Worm (Caenorhabditis elegans) whole organism, L3 larva: Measurements from ENCODE around the gene D2062.1.
"Not testable (repeated sequence)": the region's sequence is repeated elsewhere in the genome, so short reads cannot be mapped to it uniquely, and the experiment has no call there.

ENCODE experiments used
- R02D3.7 ChIP-seq: fragments of 150-350 bp; optimal IDR thresholded peaks from 2 replicates; lab custom pipeline; 2014; ENCODE audit warnings: missing biosample characterization, missing genetic modification characterization
- ZK546.5 ChIP-seq: sonication (generic microtip); optimal IDR thresholded peaks from 2 replicates; lab custom pipeline; 2017; ENCODE audit warnings: missing biosample characterization, missing genetic modification characterization
- ama-1 ChIP-seq: fragments of 150-350 bp; optimal IDR thresholded peaks from 2 replicates; lab custom pipeline; 2018
- ceh-16 ChIP-seq: sonication (generic microtip); optimal IDR thresholded peaks from 2 replicates; lab custom pipeline; 2017; ENCODE audit warnings: missing biosample characterization, missing genetic modification characterization
- ceh-82 ChIP-seq: fragments of 150-350 bp; optimal IDR thresholded peaks from 2 replicates; lab custom pipeline; 2014; ENCODE audit warnings: missing biosample characterization, missing genetic modification characterization
- ceh-9 ChIP-seq: sonication (generic microtip); optimal IDR thresholded peaks from 2 replicates; lab custom pipeline; 2018; ENCODE audit warnings: missing biosample characterization, missing genetic modification characterization
- egl-27 ChIP-seq: sonication (generic microtip); optimal IDR thresholded peaks from 4 replicates; lab custom pipeline; 2017; ENCODE audit warnings: missing biosample characterization, missing genetic modification reagents, missing genetic modification characterization
- egl-5 ChIP-seq: fragments of 150-350 bp; optimal IDR thresholded peaks from 2 replicates; lab custom pipeline; 2017; ENCODE audit warnings: missing biosample characterization, missing genetic modification reagents, missing genetic modification characterization, inconsistent platforms
- elt-1 ChIP-seq: fragments of 150-350 bp; optimal IDR thresholded peaks from 2 replicates; lab custom pipeline; 2014; ENCODE audit warnings: missing biosample characterization, missing genetic modification characterization
- elt-2 ChIP-seq: sonication (generic microtip); optimal IDR thresholded peaks from 2 replicates; lab custom pipeline; 2016; ENCODE audit warnings: missing genetic modification reagents, mild to moderate bottlenecking, missing genetic modification characterization, missing compliant biosample characterization
- elt-3 ChIP-seq, 3 experiments: fragments of 150-350 bp in 1 of 3; sonication (generic microtip) in 2 of 3; optimal IDR thresholded peaks; 2 replicates in 2 of 3; 4 replicates in 1 of 3; lab custom pipeline; 2014 to 2017; ENCODE audit warnings: missing biosample characterization in 3 of 3, missing genetic modification characterization in 3 of 3
- eor-1 ChIP-seq, 2 experiments: fragments of 150-350 bp; optimal IDR thresholded peaks; 2 replicates each; lab custom pipeline; 2014 to 2018; ENCODE audit warnings: missing biosample characterization in 2 of 2, missing genetic modification characterization in 2 of 2
- fkh-10 ChIP-seq: sonication (generic microtip); optimal IDR thresholded peaks from 2 replicates; lab custom pipeline; 2017; ENCODE audit warnings: missing biosample characterization, missing genetic modification reagents, missing genetic modification characterization
- fos-1 ChIP-seq: fragments of 150-350 bp; optimal IDR thresholded peaks from 2 replicates; lab custom pipeline; 2014; ENCODE audit warnings: missing biosample characterization, missing genetic modification characterization
- hmg-11 ChIP-seq: sonication (generic microtip); optimal IDR thresholded peaks from 2 replicates; lab custom pipeline; 2016; ENCODE audit warnings: missing genetic modification characterization, missing compliant biosample characterization
- jun-1 ChIP-seq: fragments of 150-350 bp; optimal IDR thresholded peaks from 2 replicates; lab custom pipeline; 2014; ENCODE audit warnings: missing biosample characterization, missing genetic modification reagents, missing genetic modification characterization
- lin-15B ChIP-seq: fragments of 150-350 bp; optimal IDR thresholded peaks from 2 replicates; lab custom pipeline; 2014; ENCODE audit warnings: missing biosample characterization, missing genetic modification characterization
- lin-39 ChIP-seq: fragments of 150-350 bp; optimal IDR thresholded peaks from 2 replicates; lab custom pipeline; 2018; ENCODE audit warnings: missing biosample characterization, missing genetic modification reagents, missing genetic modification characterization
- mdl-1 ChIP-seq: fragments of 150-350 bp; optimal IDR thresholded peaks from 2 replicates; lab custom pipeline; 2014; ENCODE audit warnings: missing biosample characterization, missing genetic modification characterization
- nfya-1 ChIP-seq: sonication (generic microtip); optimal IDR thresholded peaks from 2 replicates; lab custom pipeline; 2017; ENCODE audit warnings: missing genetic modification characterization, mild to moderate bottlenecking, missing compliant biosample characterization, antibody characterized with exemption, moderate library complexity; ENCODE audit not compliant: insufficient read depth
- nhr-11 ChIP-seq: fragments of 150-350 bp; optimal IDR thresholded peaks from 2 replicates; lab custom pipeline; 2014; ENCODE audit warnings: missing biosample characterization, missing genetic modification characterization
- nhr-12 ChIP-seq: fragments of 150-350 bp; optimal IDR thresholded peaks from 2 replicates; lab custom pipeline; 2014; ENCODE audit warnings: missing biosample characterization, missing genetic modification characterization
- nhr-237 ChIP-seq: fragments of 150-350 bp; optimal IDR thresholded peaks from 2 replicates; lab custom pipeline; 2014; ENCODE audit warnings: missing biosample characterization, missing genetic modification characterization
- nhr-28 ChIP-seq: fragments of 150-350 bp; optimal IDR thresholded peaks from 2 replicates; lab custom pipeline; 2014; ENCODE audit warnings: missing biosample characterization, missing genetic modification characterization
- nhr-76 ChIP-seq: fragments of 150-350 bp; sonication (generic microtip); optimal IDR thresholded peaks from 5 replicates; lab custom pipeline; 2014; ENCODE audit warnings: missing biosample characterization, missing genetic modification characterization
- nhr-77 ChIP-seq: fragments of 150-350 bp; optimal IDR thresholded peaks from 2 replicates; lab custom pipeline; 2014; ENCODE audit warnings: missing biosample characterization, missing genetic modification characterization
- pha-4 ChIP-seq: fragments of 150-350 bp; optimal IDR thresholded peaks from 2 replicates; lab custom pipeline; 2014; ENCODE audit warnings: missing biosample characterization, missing genetic modification reagents, missing genetic modification characterization
- pqm-1 ChIP-seq: fragments of 150-350 bp; optimal IDR thresholded peaks from 2 replicates; lab custom pipeline; 2017; ENCODE audit warnings: missing biosample characterization, missing genetic modification characterization, inconsistent platforms
- skn-1 ChIP-seq: fragments of 150-350 bp; optimal IDR thresholded peaks from 2 replicates; lab custom pipeline; 2014; ENCODE audit warnings: missing biosample characterization, missing genetic modification characterization
- snpc-4 ChIP-seq: fragments of 150-350 bp; optimal IDR thresholded peaks from 2 replicates; lab custom pipeline; 2014; ENCODE audit warnings: missing biosample characterization, missing genetic modification characterization
- unc-39 ChIP-seq: sonication (generic microtip); optimal IDR thresholded peaks from 4 replicates; lab custom pipeline; 2017; ENCODE audit warnings: missing biosample characterization, missing genetic modification characterization
- unc-62 ChIP-seq: fragments of 150-350 bp; sonication (generic microtip); optimal IDR thresholded peaks from 4 replicates; lab custom pipeline; 2014; ENCODE audit warnings: missing biosample characterization, missing genetic modification reagents, missing genetic modification characterization
- zag-1 ChIP-seq: fragments of 150-350 bp; optimal IDR thresholded peaks from 2 replicates; lab custom pipeline; 2014; ENCODE audit warnings: missing biosample characterization, missing genetic modification characterization
- ztf-11 ChIP-seq: fragments of 150-350 bp; optimal IDR thresholded peaks from 2 replicates; lab custom pipeline; 2014; ENCODE audit warnings: missing biosample characterization, missing genetic modification characterization
- ztf-4 ChIP-seq: fragments of 150-350 bp; optimal IDR thresholded peaks from 2 replicates; lab custom pipeline; 2014; ENCODE audit warnings: missing biosample characterization, missing genetic modification characterization

Gene D2062.1

DNA sequence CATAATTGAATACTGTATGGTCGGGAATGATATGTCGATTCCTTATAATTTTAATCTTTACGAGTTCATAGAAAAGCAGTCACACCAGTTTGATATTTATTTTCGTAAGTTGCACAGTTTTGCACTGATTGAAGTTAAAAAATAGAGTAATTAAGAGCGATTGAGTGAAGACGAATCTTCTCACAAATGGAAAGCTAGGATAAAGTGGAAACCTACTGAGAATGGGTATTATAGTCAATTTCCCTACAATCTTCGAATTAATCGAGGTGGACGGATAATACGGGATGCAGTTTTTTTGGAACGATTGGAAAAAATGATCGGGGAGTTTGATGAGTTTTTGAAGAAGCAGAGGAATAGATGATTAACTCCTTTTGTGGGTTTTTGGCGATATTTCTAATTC lies 9.7 kb downstream of the D2062.1 start, which contains the start of gene F22E5.23:
F22E5.23 (plus strand) TSS at position 301 of the 400 bp plus-strand sequence.
- TF ChIP-seq elt-2 (no peak), egl-27 (tag; lab: Kevin White, UChicago) (no peak), ztf-4 (tag; lab: Kevin White, UChicago) (no peak), nhr-11 (tag; lab: Kevin White, UChicago) (no peak), pqm-1 (tag; lab: Kevin White, UChicago) (no peak), mdl-1 (tag; lab: Kevin White, UChicago) (no peak), unc-62 (GFP tag; lab: Kevin White, UChicago) (no peak), skn-1 (tag; lab: Kevin White, UChicago) (no peak), jun-1 (tag; lab: Kevin White, UChicago) (no peak), egl-5 (tag; lab: Kevin White, UChicago) (no peak), nhr-12 (tag; lab: Kevin White, UChicago) (no peak), elt-3 (tag; optimal IDR thresholded peaks at IDR 0.05; lab: Kevin White, UChicago) (no peak), nhr-28 (tag; lab: Kevin White, UChicago) (no peak), R02D3.7 (tag; lab: Kevin White, UChicago) (no peak), ceh-9 (tag; lab: Kevin White, UChicago) (no peak), lin-39 (tag; lab: Kevin White, UChicago) (no peak), ceh-82 (tag; lab: Kevin White, UChicago) (no peak), pha-4 (tag; lab: Kevin White, UChicago) (no peak), eor-1 (tag; optimal IDR thresholded peaks at IDR 0.05; lab: Kevin White, UChicago) (no peak), fkh-10 (no peak)

DNA sequence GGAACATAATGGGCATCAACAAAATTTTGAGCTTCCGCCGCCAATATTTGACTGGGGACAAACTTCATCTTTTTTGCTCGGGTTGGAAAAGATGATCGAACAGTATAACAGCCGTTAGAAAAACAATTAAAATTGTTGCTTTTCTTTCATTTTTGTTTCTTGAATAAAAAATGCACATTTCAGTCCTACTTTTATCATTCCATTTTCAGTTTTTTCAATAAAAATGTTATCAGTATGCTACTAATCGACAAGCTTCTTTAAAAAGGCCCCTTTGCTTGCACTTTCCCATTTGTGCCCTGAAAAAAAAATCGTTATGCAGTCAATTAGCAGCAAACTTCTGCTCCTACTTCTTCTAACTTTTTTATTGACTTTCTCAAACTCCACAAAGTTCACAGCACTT lies 10.5 kb downstream of the D2062.1 start, which contains the start of gene F22E5.7:
F22E5.7 (plus strand) TSS at position 301 of the 400 bp plus-strand sequence.
- no peak for TF ChIP-seq elt-3 (tag; optimal IDR thresholded peaks at IDR 0.05; lab: Kevin White, UChicago)
- no peak for TF ChIP-seq fos-1 (tag; lab: Kevin White, UChicago)
- no peak for TF ChIP-seq nhr-28 (tag; lab: Kevin White, UChicago)
- TF ChIP-seq ama-1 (lab: Kevin White, UChicago): no peak
- no peak for TF ChIP-seq unc-62 (GFP tag; lab: Kevin White, UChicago)
- no peak for TF ChIP-seq nhr-11 (tag; lab: Kevin White, UChicago)
- TF ChIP-seq nhr-77: no peak
- TF ChIP-seq ztf-11 (tag; lab: Kevin White, UChicago): no peak
- no peak for TF ChIP-seq hmg-11 (tag; lab: Kevin White, UChicago)
- TF ChIP-seq nhr-237 (tag; lab: Kevin White, UChicago): no peak
- no peak for TF ChIP-seq unc-39 (tag; lab: Kevin White, UChicago)
- TF ChIP-seq snpc-4: no peak

DNA sequence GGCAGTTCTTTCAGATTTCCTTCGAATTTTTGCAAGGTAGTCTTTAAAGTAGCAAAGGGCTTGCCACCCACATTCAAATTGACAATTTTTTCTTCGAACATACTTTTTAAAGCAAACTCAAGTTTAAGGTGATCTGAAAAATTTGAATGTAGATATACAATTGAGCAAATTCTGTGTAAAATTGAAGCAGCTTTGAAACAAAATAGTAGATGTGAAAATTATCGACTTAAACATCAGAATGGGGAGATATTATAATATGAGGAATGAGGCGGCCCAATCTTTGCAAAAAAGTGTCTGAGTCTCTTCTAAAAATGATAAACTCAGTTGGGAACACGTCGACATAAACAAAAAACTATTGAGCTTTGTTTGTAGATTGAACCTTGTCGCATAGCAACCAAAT lies 13.2 kb downstream of the D2062.1 start, which contains the start of gene F22E5.11:
F22E5.11 (minus strand) TSS at position 101 of the 400 bp plus-strand sequence.
- TF ChIP-seq ZK546.5 (tag; lab: Kevin White, UChicago) (no peak), zag-1 (no peak)

DNA sequence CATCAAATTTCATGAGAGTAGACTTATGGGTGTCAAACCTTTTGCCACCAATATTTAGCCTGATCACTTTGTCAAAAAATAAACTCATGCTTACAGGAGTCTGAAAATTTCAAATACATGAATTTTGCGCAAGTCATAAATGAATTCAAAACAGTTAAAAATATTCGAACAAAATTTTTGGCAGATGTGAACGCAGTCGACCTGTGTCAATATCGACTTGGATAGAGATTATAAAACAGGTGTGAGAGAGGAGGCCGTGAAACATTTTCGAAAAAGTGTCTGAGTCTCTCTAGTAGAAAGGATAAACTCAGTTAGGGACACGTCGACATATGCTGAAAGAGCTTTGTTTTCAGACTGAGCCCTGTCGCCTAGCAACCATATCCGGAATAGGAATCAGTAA lies 15.5 kb downstream of the D2062.1 start, which contains the start of gene F22E5.12:
F22E5.12 (minus strand) TSS at position 101 of the 400 bp plus-strand sequence.
- TF ChIP-seq nhr-77, zag-1, lin-15B: not testable (repeated sequence)

DNA sequence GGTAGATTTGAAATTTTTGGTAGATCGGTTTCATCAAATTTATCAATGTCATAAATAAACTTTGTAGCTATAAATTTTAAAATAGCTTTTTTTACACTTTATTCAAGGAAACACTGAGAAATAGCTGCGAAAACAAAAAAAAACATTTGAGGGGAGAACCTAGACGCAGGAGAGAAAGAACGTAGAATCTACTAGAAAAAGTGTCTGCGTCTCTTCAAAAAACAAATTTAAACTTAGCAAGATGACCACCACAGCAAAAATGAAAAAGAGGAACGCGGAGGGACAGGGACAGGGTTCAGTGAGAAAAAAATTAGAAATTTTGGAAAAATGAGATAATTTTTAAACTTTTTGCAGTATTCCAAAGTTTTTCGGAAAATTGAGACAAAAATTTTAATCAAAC lies 17.7 kb downstream of the D2062.1 start:
- TF ChIP-seq pha-4 (tag; lab: Kevin White, UChicago) (peak; percentile 43), nfya-1 (tag; lab: Kevin White, UChicago) (peak; percentile 51), nhr-76 (tag; lab: Kevin White, UChicago) (no peak), pqm-1 (tag; lab: Kevin White, UChicago) (no peak), ceh-16 (tag; lab: Kevin White, UChicago) (no peak), hmg-11 (tag; lab: Kevin White, UChicago) (peak; percentile 34), elt-2 (no peak), elt-1 (tag; lab: Kevin White, UChicago) (no peak), lin-15B (no peak), jun-1 (tag; lab: Kevin White, UChicago) (no peak), snpc-4 (peak; percentile 7), fos-1 (tag; lab: Kevin White, UChicago) (no peak), nhr-28 (tag; lab: Kevin White, UChicago) (no peak)
